Fruit fly (Drosophila melanogaster): ENCODE results near the gene Brr2.
A peak's percentile ranks its signal among the peaks of the same experiment; 100 is the strongest.

The Brr2 gene

DNA sequence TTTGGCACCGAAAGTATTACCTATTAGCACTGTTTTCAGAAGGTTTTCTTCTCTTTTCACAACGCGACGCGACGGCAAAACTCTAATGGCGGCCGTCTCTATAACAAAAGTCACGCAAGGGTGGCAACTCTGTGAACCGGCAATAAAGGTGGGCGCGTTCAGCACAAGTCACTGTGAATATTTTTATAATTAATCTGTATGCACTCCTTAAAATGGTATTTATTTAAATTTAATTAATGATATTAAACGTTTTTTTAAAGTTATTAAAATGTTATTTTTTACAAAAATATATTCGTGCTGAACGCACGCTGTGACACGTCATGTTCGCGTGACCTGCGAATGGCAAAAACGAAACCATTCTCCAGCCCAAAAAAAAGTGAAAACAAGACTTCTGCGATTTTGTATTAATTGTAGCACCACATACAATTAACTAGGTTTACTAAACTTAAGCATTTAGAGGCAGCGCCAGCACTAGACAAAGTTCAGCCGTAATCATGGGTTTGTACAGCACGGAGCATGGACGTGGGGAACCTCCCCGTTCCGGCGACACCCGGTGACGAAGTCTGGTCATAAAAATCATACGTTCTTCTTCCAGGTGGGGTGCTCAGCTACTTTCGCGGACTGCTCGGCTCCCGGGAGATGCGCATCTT is 15.2 kb upstream of the Brr2 start, which contains the start of the genes brm and Arl1 (continued):
- TF ChIP-seq CG31365 (tag; optimal IDR thresholded peaks at IDR 0.05) (peak; percentile 76), CG18599 (GFP tag; optimal IDR thresholded peaks at IDR 0.05) (peak; percentile 98), CG11398 (GFP tag; optimal IDR thresholded peaks at IDR 0.05) (peak; percentile 73), Fer3 (tag; optimal IDR thresholded peaks at IDR 0.05) (peak; percentile 99), CG3847 (GFP tag; IDR thresholded peaks at IDR 0.05) (peak; percentile 100), sim (GFP tag; IDR thresholded peaks at IDR 0.05) (peak; percentile 97), CG15601 (tag; optimal IDR thresholded peaks at IDR 0.05) (peak; percentile 97), Jarid2 (GFP tag; optimal IDR thresholded peaks at IDR 0.05) (peak; percentile 84), HLH54F (GFP tag; optimal IDR thresholded peaks at IDR 0.05) (peak; percentile 91), fd3F (GFP tag; optimal IDR thresholded peaks at IDR 0.05) (peak; percentile 98), CG16813 (GFP tag; IDR thresholded peaks at IDR 0.05; ENCODE audit: partially characterized antibody) (peak; percentile 39; the same call in 1 of the 3 replicates), CG7556 (GFP tag; optimal IDR thresholded peaks at IDR 0.05) (peak; percentile 95), CG11093 (GFP tag; IDR thresholded peaks at IDR 0.05) (peak; percentile 98), Max (GFP tag; optimal IDR thresholded peaks at IDR 0.05) (peak; percentile 98), CG14441 (GFP tag; IDR thresholded peaks at IDR 0.05) (peak; percentile 99), CG9609 (GFP tag; optimal IDR thresholded peaks at IDR 0.05) (peak; percentile 84), unc-4 (GFP tag; IDR thresholded peaks at IDR 0.05; ENCODE audit: partially characterized antibody) (0 out of 2 replicates have a peak, but pooled peaks have one; percentile 40), rib (GFP tag; IDR thresholded peaks at IDR 0.05) (peak; percentile 99), disco-r (GFP tag; optimal IDR thresholded peaks at IDR 0.05) (peak; percentile 15), CG2120 (GFP tag; optimal IDR thresholded peaks at IDR 0.05) (peak; percentile 97), yki (optimal IDR thresholded peaks at IDR 0.05) (no peak), MESR4 (GFP tag; optimal IDR thresholded peaks at IDR 0.05) (peak; percentile 84), Vsx1 (GFP tag; optimal IDR thresholded peaks at IDR 0.05) (no peak), ken (GFP tag; IDR thresholded peaks at IDR 0.05) (peak; percentile 99), fu2 (GFP tag; optimal IDR thresholded peaks at IDR 0.05) (peak; percentile 85), Rfx (GFP tag; IDR thresholded peaks at IDR 0.05) (peak; percentile 100), CG32532 (GFP tag; IDR thresholded peaks at IDR 0.05) (peak; percentile 99), CG33213 (GFP tag; optimal IDR thresholded peaks at IDR 0.05) (peak; percentile 74), CG9817 (tag; optimal IDR thresholded peaks at IDR 0.05) (peak; percentile 99), Xrp1 (GFP tag; IDR thresholded peaks at IDR 0.05) (peak; percentile 99), dan (GFP tag; IDR thresholded peaks at IDR 0.05) (peak; percentile 95), CG17612 (GFP tag; IDR thresholded peaks at IDR 0.05) (peak; percentile 98), trem (tag; optimal IDR thresholded peaks at IDR 0.05) (peak; percentile 96), Mad (GFP tag; optimal IDR thresholded peaks at IDR 0.05) (peak; percentile 97), CG34422 (GFP tag; IDR thresholded peaks at IDR 0.05) (peak; percentile 100), Gsc (GFP tag; IDR thresholded peaks at IDR 0.05) (peak; percentile 98), CrebB (tag; optimal IDR thresholded peaks at IDR 0.05) (peak; percentile 94), CG2116 (GFP tag; optimal IDR thresholded peaks at IDR 0.05) (peak; percentile 87), CG10431 (GFP tag; optimal IDR thresholded peaks at IDR 0.05) (peak; percentile 92), Hmx (GFP tag; optimal IDR thresholded peaks at IDR 0.05) (peak; percentile 83), repo (GFP tag; optimal IDR thresholded peaks at IDR 0.05) (peak; percentile 52), Mrtf (GFP tag; IDR thresholded peaks at IDR 0.05) (peak; percentile 99), sug (tag; optimal IDR thresholded peaks at IDR 0.05) (peak; percentile 98), aop (GFP tag; IDR thresholded peaks at IDR 0.05) (peak; percentile 96), CG18476 (GFP tag; optimal IDR thresholded peaks at IDR 0.05) (peak; percentile 96), ase (GFP tag; IDR thresholded peaks at IDR 0.05) (peak; percentile 99), schlank (tag; optimal IDR thresholded peaks at IDR 0.05) (peak; percentile 92), al (GFP tag; IDR thresholded peaks at IDR 0.05) (peak; percentile 99), D (optimal IDR thresholded peaks at IDR 0.05) (no peak), D (GFP tag; optimal IDR thresholded peaks at IDR 0.05) (peak; percentile 97), BtbVII (GFP tag; optimal IDR thresholded peaks at IDR 0.05) (peak; percentile 95)
